In the genomic region with DNA sequence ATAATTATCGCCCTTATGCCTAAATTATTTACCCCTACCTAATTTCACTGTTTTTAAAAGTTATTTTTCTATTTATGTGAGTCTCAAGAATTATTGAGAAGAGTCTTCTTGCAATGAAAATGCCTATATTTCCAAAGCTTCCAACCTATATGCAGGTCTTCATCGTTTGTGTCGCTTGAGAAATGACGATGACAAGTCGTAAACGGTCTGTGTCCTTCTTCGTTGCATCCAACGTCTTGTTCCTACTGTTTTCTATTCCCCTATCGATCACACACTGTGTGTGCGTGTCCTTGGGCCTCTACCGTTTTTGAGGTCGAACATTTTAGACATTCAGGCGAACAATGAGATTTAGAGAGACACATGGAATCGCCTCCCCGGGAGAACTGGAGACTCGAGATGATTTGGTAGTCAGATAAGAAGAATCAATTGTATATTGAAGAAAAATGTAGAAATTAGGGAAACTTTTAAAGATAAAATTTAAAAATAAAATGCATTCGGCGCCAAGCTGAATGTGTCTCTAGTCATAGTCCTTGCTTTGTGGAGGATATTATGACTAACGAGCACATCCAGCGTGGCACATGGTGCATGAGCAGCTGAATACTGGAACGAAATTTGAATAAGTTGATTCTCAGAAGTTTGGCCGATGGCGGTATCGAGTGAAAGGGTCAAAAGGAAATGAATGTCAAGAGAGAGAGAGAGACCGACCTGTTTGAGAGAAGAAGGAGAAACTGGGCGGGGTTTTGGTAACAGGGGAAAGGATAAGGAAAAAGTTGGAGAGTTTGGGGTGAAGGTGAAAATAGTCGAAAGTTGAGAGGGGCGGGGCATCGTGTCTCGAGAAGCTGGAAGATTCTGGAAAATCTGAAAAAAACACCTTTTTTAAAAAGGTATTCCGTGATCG, we compare ENCODE assay signal across 5 worm cellular contexts.
TF ChIP-seq lines count a peak whose summit lies in the region.

No protein-coding gene starts in this region.

TF ChIP-seq in whole organism, L1 larva, 84 proteins besides CTCF, POLR2A, EP300 and RAD21 (continued from another document and continues in another):
- TF ChIP-seq lin-39 (tag; optimal IDR thresholded peaks at IDR 0.05; lab: Kevin White, UChicago): no peak
- no peak for TF ChIP-seq zip-4 (GFP tag; optimal IDR thresholded peaks at IDR 0.05; lab: Kevin White, UChicago)
- no peak for TF ChIP-seq sup-37 (GFP tag; optimal IDR thresholded peaks at IDR 0.05; lab: Kevin White, UChicago)
- no peak for TF ChIP-seq ceh-82 (tag; optimal IDR thresholded peaks at IDR 0.05; lab: Kevin White, UChicago)
- no peak for TF ChIP-seq unc-30 (tag; optimal IDR thresholded peaks at IDR 0.05; lab: Kevin White, UChicago)
- no peak for TF ChIP-seq pax-3 (tag; optimal IDR thresholded peaks at IDR 0.05; lab: Kevin White, UChicago)
- TF ChIP-seq unc-86 (tag; optimal IDR thresholded peaks at IDR 0.05; lab: Kevin White, UChicago): no peak
- peak in 1 of 2 experiments; percentile 14 for TF ChIP-seq efl-1 (optimal IDR thresholded peaks at IDR 0.05; lab: Kevin White, UChicago)
- peak in 1 of 2 experiments; percentile 90 for TF ChIP-seq efl-1 (GFP tag; optimal IDR thresholded peaks at IDR 0.05 in 1 of 2; lab: Kevin White, UChicago)
- no peak for TF ChIP-seq nhr-84 (tag; optimal IDR thresholded peaks at IDR 0.05; lab: Kevin White, UChicago)
- TF ChIP-seq aly-2 (tag; optimal IDR thresholded peaks at IDR 0.05; lab: Kevin White, UChicago): peak; percentile 79
- TF ChIP-seq nhr-28 (tag; optimal IDR thresholded peaks at IDR 0.05; lab: Kevin White, UChicago): no peak
- no peak for TF ChIP-seq grh-1 (GFP tag; IDR thresholded peaks at IDR 0.05; lab: Robert Waterston, UW)
- peak; percentile 99 for TF ChIP-seq blmp-1 (tag; optimal IDR thresholded peaks at IDR 0.05; lab: Kevin White, UChicago)
- no peak for TF ChIP-seq nhr-19 (GFP tag; conservative IDR thresholded peaks at IDR 0.05; lab: Robert Waterston, UW)
- peak; percentile 12 for TF ChIP-seq rnt-1 (tag; optimal IDR thresholded peaks at IDR 0.05; lab: Kevin White, UChicago)
- TF ChIP-seq snpc-4 (tag; optimal IDR thresholded peaks at IDR 0.05; lab: Kevin White, UChicago): no peak
- no peak for TF ChIP-seq nhr-12 (tag; optimal IDR thresholded peaks at IDR 0.05; lab: Kevin White, UChicago)
- no peak for TF ChIP-seq vab-15 (tag; optimal IDR thresholded peaks at IDR 0.05; lab: Kevin White, UChicago)
- no peak for TF ChIP-seq fkh-10 (GFP tag; optimal IDR thresholded peaks at IDR 0.05; lab: Kevin White, UChicago)
- TF ChIP-seq lir-3 (tag; optimal IDR thresholded peaks at IDR 0.05; lab: Kevin White, UChicago; ENCODE audit: poor library complexity): no peak
- no peak for TF ChIP-seq mab-9 (GFP tag; IDR thresholded peaks at IDR 0.05; lab: Robert Waterston, UW)
- peak; percentile 70 for TF ChIP-seq mep-1 (tag; optimal IDR thresholded peaks at IDR 0.05; lab: Kevin White, UChicago)
- TF ChIP-seq aha-1 (tag; optimal IDR thresholded peaks at IDR 0.05; lab: Kevin White, UChicago): no peak
- TF ChIP-seq lin-15B (tag; optimal IDR thresholded peaks at IDR 0.05; lab: Kevin White, UChicago): no peak

TF ChIP-seq in whole organism, L2 larva, 48 proteins besides CTCF, POLR2A, EP300 and RAD21 (continued from another document):
- TF ChIP-seq mdl-1 (tag; optimal IDR thresholded peaks at IDR 0.05; lab: Kevin White, UChicago): no peak
- no peak for TF ChIP-seq ZK546.5 (tag; optimal IDR thresholded peaks at IDR 0.05; lab: Kevin White, UChicago)
- TF ChIP-seq blmp-1 (tag; optimal IDR thresholded peaks at IDR 0.05; lab: Kevin White, UChicago; ENCODE audit: insufficient read depth): peak; percentile 97
- no peak for TF ChIP-seq zag-1 (tag; optimal IDR thresholded peaks at IDR 0.05; lab: Kevin White, UChicago)
- no peak for TF ChIP-seq aly-2 (tag; optimal IDR thresholded peaks at IDR 0.05; lab: Kevin White, UChicago)
TF ChIP-seq in whole organism, L2 larva: peak in this region for 6.

TF ChIP-seq in whole organism, L4 larva, 104 proteins besides CTCF, POLR2A, EP300 and RAD21 (continued from another document and continues in another):
- TF ChIP-seq aha-1 (tag; lab: Kevin White, UChicago): peak; percentile 7
- TF ChIP-seq tra-1 (GFP tag; IDR thresholded peaks at IDR 0.05; lab: Robert Waterston, UW): 0 out of 2 replicates have a peak, but pooled peaks have one; percentile 12
- no peak for TF ChIP-seq F10B5.3 (tag; optimal IDR thresholded peaks at IDR 0.05; lab: Kevin White, UChicago)
- peak; percentile 52 for TF ChIP-seq ama-1 (optimal IDR thresholded peaks at IDR 0.05; lab: Kevin White, UChicago)
- TF ChIP-seq unc-62 (GFP tag; optimal IDR thresholded peaks at IDR 0.05 in 1 of 2; lab: Kevin White, UChicago): peak in 1 of 2 experiments; percentile 60
- TF ChIP-seq unc-62 (tag; optimal IDR thresholded peaks at IDR 0.05; lab: Kevin White, UChicago): no peak
- no peak for TF ChIP-seq skn-1 (tag; optimal IDR thresholded peaks at IDR 0.05; lab: Kevin White, UChicago)
- no peak for TF ChIP-seq Y75B8A.6 (GFP tag; IDR thresholded peaks at IDR 0.05; lab: Robert Waterston, UW)
- peak; percentile 12 for TF ChIP-seq nhr-48 (tag; optimal IDR thresholded peaks at IDR 0.05; lab: Kevin White, UChicago)
- TF ChIP-seq D1046.2 (GFP tag; IDR thresholded peaks at IDR 0.05; lab: Robert Waterston, UW): peak; percentile 59; the same call in 1 of the 2 replicates
- peak; percentile 35 for TF ChIP-seq spr-1 (tag; optimal IDR thresholded peaks at IDR 0.05; lab: Kevin White, UChicago)
- peak; percentile 63; the same call in 1 of the 2 replicates for TF ChIP-seq pha-4 (GFP tag; IDR thresholded peaks at IDR 0.05; lab: Robert Waterston, UW)
- TF ChIP-seq pha-4 (tag; optimal IDR thresholded peaks at IDR 0.05; lab: Kevin White, UChicago): no peak
- no peak for TF ChIP-seq ZK546.5 (tag; optimal IDR thresholded peaks at IDR 0.05; lab: Kevin White, UChicago)
- TF ChIP-seq zag-1 (tag; optimal IDR thresholded peaks at IDR 0.05; lab: Kevin White, UChicago): no peak
- no peak for TF ChIP-seq F26F4.8 (GFP tag; conservative IDR thresholded peaks at IDR 0.05; lab: Robert Waterston, UW)
- peak in 1 of 2 experiments; percentile 19 for TF ChIP-seq daf-16 (GFP tag; optimal IDR thresholded peaks at IDR 0.05; lab: Kevin White, UChicago)
- no peak for TF ChIP-seq daf-16 (tag; optimal IDR thresholded peaks at IDR 0.05; lab: Kevin White, UChicago)
- 0 out of 2 replicates have a peak, but pooled peaks have one; percentile 68 for TF ChIP-seq lim-7 (GFP tag; IDR thresholded peaks at IDR 0.05; lab: Robert Waterston, UW)
- no peak for TF ChIP-seq ztf-7 (tag; optimal IDR thresholded peaks at IDR 0.05; lab: Kevin White, UChicago)
- TF ChIP-seq dpl-1 (GFP tag; optimal IDR thresholded peaks at IDR 0.05; lab: Kevin White, UChicago): no peak
- peak; percentile 52; the same call in 1 of the 2 replicates for TF ChIP-seq arid-1 (GFP tag; conservative IDR thresholded peaks at IDR 0.05; lab: Robert Waterston, UW)
- TF ChIP-seq ceh-62 (tag; optimal IDR thresholded peaks at IDR 0.05; lab: Kevin White, UChicago): no peak
- peak; percentile 7; the same call in 1 of the 2 replicates for TF ChIP-seq snpc-1.2 (GFP tag; IDR thresholded peaks at IDR 0.05; lab: Robert Waterston, UW)
- TF ChIP-seq lin-29 (GFP tag; IDR thresholded peaks at IDR 0.05; lab: Robert Waterston, UW): no peak
- no peak for TF ChIP-seq lin-39 (tag; optimal IDR thresholded peaks at IDR 0.05; lab: Kevin White, UChicago)
- peak; percentile 75 for TF ChIP-seq lin-38 (GFP tag; IDR thresholded peaks at IDR 0.05; lab: Robert Waterston, UW)
- TF ChIP-seq nhr-41 (GFP tag; IDR thresholded peaks at IDR 0.05; lab: Robert Waterston, UW): no peak
- TF ChIP-seq madf-5 (GFP tag; IDR thresholded peaks at IDR 0.05; lab: Robert Waterston, UW): peak in 1 of 2 experiments; percentile 70; a peak in 1 of 4 replicates
- TF ChIP-seq lin-13 (GFP tag; optimal IDR thresholded peaks at IDR 0.05; lab: Kevin White, UChicago): no peak

TF ChIP-seq in whole organism, mixed stage, embryonic, 35 proteins besides CTCF, POLR2A, EP300 and RAD21 (continued from another document):
- no peak for TF ChIP-seq ceh-83 (GFP tag; optimal IDR thresholded peaks at IDR 0.05; lab: Kevin White, UChicago)
- TF ChIP-seq sptf-1 (tag; optimal IDR thresholded peaks at IDR 0.05; lab: Kevin White, UChicago): no peak
- TF ChIP-seq unc-62 (GFP tag; optimal IDR thresholded peaks at IDR 0.05; lab: Kevin White, UChicago): no peak
- no peak for TF ChIP-seq nhr-28 (tag; optimal IDR thresholded peaks at IDR 0.05; lab: Kevin White, UChicago)
- no peak for TF ChIP-seq bed-3 (GFP tag; optimal IDR thresholded peaks at IDR 0.05; lab: Kevin White, UChicago)
- TF ChIP-seq sem-2 (GFP tag; optimal IDR thresholded peaks at IDR 0.05; lab: Kevin White, UChicago): no peak
- no peak for TF ChIP-seq ceh-43 (GFP tag; optimal IDR thresholded peaks at IDR 0.05; lab: Kevin White, UChicago)
- no peak for TF ChIP-seq flh-1 (GFP tag; optimal IDR thresholded peaks at IDR 0.05; lab: Kevin White, UChicago)
- TF ChIP-seq unc-120 (tag; optimal IDR thresholded peaks at IDR 0.05; lab: Kevin White, UChicago; ENCODE audit: poor library complexity, severe bottlenecking): no peak
- peak; percentile 15 for TF ChIP-seq ceh-39 (tag; optimal IDR thresholded peaks at IDR 0.05; lab: Kevin White, UChicago)
- TF ChIP-seq mep-1 (tag; optimal IDR thresholded peaks at IDR 0.05; lab: Kevin White, UChicago): no peak
- no peak for TF ChIP-seq unc-39 (tag; optimal IDR thresholded peaks at IDR 0.05; lab: Kevin White, UChicago)
- TF ChIP-seq snpc-4 (tag; optimal IDR thresholded peaks at IDR 0.05; lab: Kevin White, UChicago): no peak
- no peak for TF ChIP-seq tbx-8 (GFP tag; optimal IDR thresholded peaks at IDR 0.05; lab: Kevin White, UChicago)
- TF ChIP-seq drap-1 (GFP tag; optimal IDR thresholded peaks at IDR 0.05; lab: Kevin White, UChicago): no peak
- TF ChIP-seq nhr-2 (tag; optimal IDR thresholded peaks at IDR 0.05; lab: Kevin White, UChicago): peak; percentile 81
- TF ChIP-seq ces-1 (GFP tag; optimal IDR thresholded peaks at IDR 0.05; lab: Kevin White, UChicago): no peak
- no peak for TF ChIP-seq cnd-1 (tag; optimal IDR thresholded peaks at IDR 0.05; lab: Kevin White, UChicago)
TF ChIP-seq in whole organism, mixed stage, embryonic: peak in this region for 5.

TF ChIP-seq in whole organism, young adult, 124 proteins besides CTCF, POLR2A, EP300 and RAD21 (continued from another document and continues in another):
- TF ChIP-seq let-526 (GFP tag; IDR thresholded peaks at IDR 0.05; lab: Robert Waterston, UW): no peak
- peak; percentile 62 for TF ChIP-seq D2030.7 (GFP tag; IDR thresholded peaks at IDR 0.05; lab: Robert Waterston, UW)
- peak; percentile 77 for TF ChIP-seq C17E4.6 (GFP tag; IDR thresholded peaks at IDR 0.05; lab: Robert Waterston, UW)
- TF ChIP-seq fkh-3 (tag; optimal IDR thresholded peaks at IDR 0.05; lab: Kevin White, UChicago): peak; percentile 74
- TF ChIP-seq lsy-27 (tag; optimal IDR thresholded peaks at IDR 0.05; lab: Kevin White, UChicago; ENCODE audit: borderline replicate concordance, insufficient read depth): no peak
- peak; percentile 35 for TF ChIP-seq atf-7 (tag; optimal IDR thresholded peaks at IDR 0.05; lab: Kevin White, UChicago)
- TF ChIP-seq let-607 (tag; optimal IDR thresholded peaks at IDR 0.05; lab: Kevin White, UChicago): no peak
- TF ChIP-seq lin-40 (tag; optimal IDR thresholded peaks at IDR 0.05; lab: Kevin White, UChicago): no peak
- TF ChIP-seq dox-1 (GFP tag; IDR thresholded peaks at IDR 0.05; lab: Robert Waterston, UW): peak; percentile 39; the same call in 1 of the 2 replicates
- 0 out of 2 replicates have a peak, but pooled peaks have one; percentile 33 for TF ChIP-seq ceh-58 (GFP tag; IDR thresholded peaks at IDR 0.05; lab: Robert Waterston, UW)
- TF ChIP-seq nhr-90 (tag; optimal IDR thresholded peaks at IDR 0.05; lab: Kevin White, UChicago): peak; percentile 23
- TF ChIP-seq Y95B8A.8 (GFP tag; IDR thresholded peaks at IDR 0.05; lab: Robert Waterston, UW): peak; percentile 93
- no peak for TF ChIP-seq ztf-3 (GFP tag; optimal IDR thresholded peaks at IDR 0.05; lab: Kevin White, UChicago)
- no peak for TF ChIP-seq egrh-3 (GFP tag; IDR thresholded peaks at IDR 0.05; lab: Robert Waterston, UW)
- no peak for TF ChIP-seq K12H6.12 (tag; optimal IDR thresholded peaks at IDR 0.05; lab: Kevin White, UChicago)
- peak; percentile 86 for TF ChIP-seq athp-1 (tag; optimal IDR thresholded peaks at IDR 0.05; lab: Kevin White, UChicago)
- TF ChIP-seq ztf-18 (tag; optimal IDR thresholded peaks at IDR 0.05; lab: Kevin White, UChicago): no peak
- TF ChIP-seq pbrm-1 (GFP tag; IDR thresholded peaks at IDR 0.05; lab: Robert Waterston, UW): peak; percentile 55; the same call in 1 of the 2 replicates
- TF ChIP-seq K11D2.4 (GFP tag; IDR thresholded peaks at IDR 0.05; lab: Robert Waterston, UW): 0 out of 2 replicates have a peak, but pooled peaks have one; percentile 31
- TF ChIP-seq lir-1 (GFP tag; conservative IDR thresholded peaks at IDR 0.05; lab: Robert Waterston, UW): no peak
- no peak for TF ChIP-seq snpc-1.3 (tag; optimal IDR thresholded peaks at IDR 0.05; lab: Kevin White, UChicago; ENCODE audit: insufficient read depth)
- TF ChIP-seq chd-7 (tag; optimal IDR thresholded peaks at IDR 0.05; lab: Kevin White, UChicago): peak; percentile 77
- peak; percentile 55 for TF ChIP-seq dpff-1 (tag; optimal IDR thresholded peaks at IDR 0.05; lab: Kevin White, UChicago)
- peak; percentile 77; the same call in 1 of the 2 replicates for TF ChIP-seq madf-3 (GFP tag; IDR thresholded peaks at IDR 0.05; lab: Robert Waterston, UW)
- TF ChIP-seq Y53G8AR.9 (GFP tag; conservative IDR thresholded peaks at IDR 0.05; lab: Robert Waterston, UW): peak; percentile 89
- TF ChIP-seq sea-2 (GFP tag; IDR thresholded peaks at IDR 0.05; lab: Robert Waterston, UW): no peak
- TF ChIP-seq tlf-1 (GFP tag; optimal IDR thresholded peaks at IDR 0.05; lab: Kevin White, UChicago): peak; percentile 74
- peak; percentile 67 for TF ChIP-seq ekl-4 (GFP tag; IDR thresholded peaks at IDR 0.05; lab: Robert Waterston, UW)
- peak; percentile 44 for TF ChIP-seq xnd-1 (tag; optimal IDR thresholded peaks at IDR 0.05; lab: Kevin White, UChicago)
- TF ChIP-seq T07F8.4 (tag; optimal IDR thresholded peaks at IDR 0.05; lab: Kevin White, UChicago): no peak
- TF ChIP-seq Y79H2A.3 (GFP tag; conservative IDR thresholded peaks at IDR 0.05; lab: Robert Waterston, UW): peak; percentile 88
- TF ChIP-seq C06A6.2 (GFP tag; conservative IDR thresholded peaks at IDR 0.05; lab: Robert Waterston, UW): no peak
- peak; percentile 42; the same call in 1 of the 2 replicates for TF ChIP-seq madf-8 (GFP tag; conservative IDR thresholded peaks at IDR 0.05; lab: Robert Waterston, UW)
- no peak for TF ChIP-seq ama-1 (optimal IDR thresholded peaks at IDR 0.05; lab: Kevin White, UChicago)
- peak in 1 of 2 experiments; percentile 93 for TF ChIP-seq ama-1 (GFP tag; optimal IDR thresholded peaks at IDR 0.05; lab: Kevin White, UChicago)
- peak; percentile 97 for TF ChIP-seq hrde-1 (tag; optimal IDR thresholded peaks at IDR 0.05; lab: Kevin White, UChicago; ENCODE audit: borderline replicate concordance)
- peak; percentile 34 for TF ChIP-seq mxl-1 (tag; optimal IDR thresholded peaks at IDR 0.05; lab: Kevin White, UChicago)
- TF ChIP-seq cebp-2 (GFP tag; IDR thresholded peaks at IDR 0.05; lab: Robert Waterston, UW): no peak
- peak; percentile 88 for TF ChIP-seq F52B5.7 (tag; optimal IDR thresholded peaks at IDR 0.05; lab: Kevin White, UChicago)
- TF ChIP-seq sdz-38 (tag; optimal IDR thresholded peaks at IDR 0.05; lab: Kevin White, UChicago): no peak
- peak; percentile 39 for TF ChIP-seq attf-5 (GFP tag; optimal IDR thresholded peaks at IDR 0.05; lab: Kevin White, UChicago)
- peak; percentile 84 for TF ChIP-seq unc-130 (GFP tag; optimal IDR thresholded peaks at IDR 0.05; lab: Kevin White, UChicago)
- peak; percentile 80 for TF ChIP-seq lin-26 (GFP tag; IDR thresholded peaks at IDR 0.05; lab: Robert Waterston, UW)
- no peak for TF ChIP-seq ztf-22 (GFP tag; optimal IDR thresholded peaks at IDR 0.05; lab: Kevin White, UChicago)
- TF ChIP-seq snpc-1.1 (tag; optimal IDR thresholded peaks at IDR 0.05; lab: Kevin White, UChicago; ENCODE audit: insufficient read depth): no peak
- TF ChIP-seq B0336.3 (GFP tag; IDR thresholded peaks at IDR 0.05; lab: Robert Waterston, UW): peak; percentile 90
- no peak for TF ChIP-seq cebp-1 (GFP tag; IDR thresholded peaks at IDR 0.05; lab: Robert Waterston, UW)
- peak; percentile 64 for TF ChIP-seq cebp-1 (tag; optimal IDR thresholded peaks at IDR 0.05; lab: Kevin White, UChicago)
- TF ChIP-seq ztf-28 (GFP tag; IDR thresholded peaks at IDR 0.05; lab: Robert Waterston, UW): no peak
- TF ChIP-seq him-1 (tag; optimal IDR thresholded peaks at IDR 0.05; lab: Kevin White, UChicago): peak; percentile 68
